Fruit fly (Drosophila melanogaster) whole organism, embryonic: ENCODE measurements around the gene dod.

Source experiments
- ATbp ChIP-seq: fragments of 200-800 bp; sonication (Bioruptor generic); optimal IDR thresholded peaks from 2 replicates; lab custom pipeline; 2017; ENCODE audit warnings: missing biosample characterization, mild to moderate bottlenecking, missing genetic modification characterization, missing genetic modification reagents
- Adf1 ChIP-seq: fragments of 200-800 bp; sonication (Bioruptor generic); IDR thresholded peaks from 2 replicates; pipeline ENCODE4 v1.3.6; 2022; ENCODE audit warnings: missing biosample characterization, missing genetic modification characterization
- Awh ChIP-seq: fragments of 200-800 bp; sonication (Bioruptor generic); IDR thresholded peaks from 2 replicates; pipeline ENCODE4, ENCODE4 v1.3.6; 2022; ENCODE audit warnings: missing biosample characterization, missing genetic modification characterization
- CG10543 ChIP-seq: fragments of 200-800 bp; sonication (Bioruptor generic); optimal IDR thresholded peaks from 3 replicates; lab custom pipeline; 2017; ENCODE audit warnings: missing biosample characterization, mild to moderate bottlenecking, missing genetic modification characterization, moderate library complexity
- CG11093 ChIP-seq: fragments of 200-800 bp; sonication (Bioruptor generic); IDR thresholded peaks from 3 replicates; pipeline ENCODE4 v1.3.6; 2022; ENCODE audit warnings: missing biosample characterization, missing genetic modification characterization
- CG12071 ChIP-seq: fragments of 200-800 bp; sonication (Bioruptor generic); optimal IDR thresholded peaks from 3 replicates; lab custom pipeline; 2018; ENCODE audit warnings: missing biosample characterization, mild to moderate bottlenecking, missing genetic modification characterization
- CG12942 ChIP-seq: fragments of 200-800 bp; sonication (Bioruptor generic); optimal IDR thresholded peaks from 3 replicates; lab custom pipeline; 2016; ENCODE audit warnings: missing biosample characterization, missing genetic modification characterization
- CG14860 ChIP-seq: fragments of 200-800 bp; sonication (Bioruptor generic); IDR thresholded peaks from 3 replicates; pipeline ENCODE4 v1.3.6; 2022; ENCODE audit warnings: missing biosample characterization, missing genetic modification characterization; ENCODE audit not compliant: partially characterized antibody
- CG15514 ChIP-seq: fragments of 200-800 bp; sonication (Bioruptor generic); optimal IDR thresholded peaks from 3 replicates; lab custom pipeline; 2017; ENCODE audit warnings: missing biosample characterization, missing genetic modification characterization, mild to moderate bottlenecking, moderate library complexity, missing genetic modification reagents
- CG1602 ChIP-seq: fragments of 200-800 bp; sonication (Bioruptor generic); optimal IDR thresholded peaks from 3 replicates; lab custom pipeline; 2016; ENCODE audit warnings: missing biosample characterization, missing genetic modification characterization
- CG17186 ChIP-seq: fragments of 200-800 bp; sonication (Bioruptor generic); optimal IDR thresholded peaks from 3 replicates; lab custom pipeline; 2017; ENCODE audit warnings: missing biosample characterization, missing genetic modification reagents, missing genetic modification characterization
- CG17361 ChIP-seq: fragments of 200-800 bp; sonication (Bioruptor generic); IDR thresholded peaks from 3 replicates; pipeline ENCODE4 v1.3.6; 2022; ENCODE audit warnings: missing biosample characterization, missing genetic modification characterization
- CG2129 ChIP-seq: fragments of 200-800 bp; sonication (Bioruptor generic); IDR thresholded peaks from 2 replicates; pipeline ENCODE4 v1.3.6; 2022; ENCODE audit warnings: missing biosample characterization, missing genetic modification characterization; ENCODE audit not compliant: partially characterized antibody
- CG2678 ChIP-seq: fragments of 200-800 bp; sonication (Bioruptor generic); optimal IDR thresholded peaks from 3 replicates; lab custom pipeline; 2019; ENCODE audit warnings: missing biosample characterization, mild to moderate bottlenecking, missing genetic modification characterization, moderate library complexity
- CG31441 ChIP-seq: fragments of 200-800 bp; sonication (Bioruptor generic); IDR thresholded peaks from 2 replicates; pipeline ENCODE4 v1.3.6; 2022; ENCODE audit warnings: missing biosample characterization, missing genetic modification characterization
- CG4854 ChIP-seq: fragments of 200-800 bp; sonication (Bioruptor generic); optimal IDR thresholded peaks from 2 replicates; lab custom pipeline; 2016; ENCODE audit warnings: missing biosample characterization, missing genetic modification characterization, inconsistent platforms
- CG5953 ChIP-seq: fragments of 200-800 bp; sonication (Bioruptor generic); IDR thresholded peaks from 2 replicates; pipeline ENCODE4 v1.3.6; 2022; ENCODE audit warnings: missing biosample characterization, missing genetic modification characterization
- CG6654 ChIP-seq: fragments of 200-800 bp; sonication (Bioruptor generic); optimal IDR thresholded peaks from 2 replicates; lab custom pipeline; 2017; ENCODE audit warnings: missing biosample characterization, mild to moderate bottlenecking, missing genetic modification characterization
- CG6791 ChIP-seq: fragments of 200-800 bp; sonication (Bioruptor generic); IDR thresholded peaks from 3 replicates; pipeline ENCODE4 v1.3.6; 2022; ENCODE audit warnings: missing biosample characterization, missing genetic modification characterization; ENCODE audit not compliant: partially characterized antibody
- CG6854 ChIP-seq: fragments of 200-800 bp; sonication (Bioruptor generic); optimal IDR thresholded peaks from 3 replicates; lab custom pipeline; 2017; ENCODE audit warnings: missing biosample characterization, mild to moderate bottlenecking, missing genetic modification characterization
- CG7556 ChIP-seq: fragments of 200-800 bp; sonication (Bioruptor generic); optimal IDR thresholded peaks from 2 replicates; lab custom pipeline; 2017; ENCODE audit warnings: missing biosample characterization, mild to moderate bottlenecking, missing genetic modification characterization
- CG7963 ChIP-seq: fragments of 200-800 bp; sonication (Bioruptor generic); IDR thresholded peaks from 3 replicates; pipeline ENCODE4 v1.3.6; 2022; ENCODE audit warnings: missing biosample characterization, missing genetic modification characterization; ENCODE audit not compliant: partially characterized antibody
- CG8478 ChIP-seq: fragments of >200 bp; optimal IDR thresholded peaks from 2 replicates; lab custom pipeline; 2018
- Dad ChIP-seq: fragments of 200-800 bp; sonication (Bioruptor generic); optimal IDR thresholded peaks from 3 replicates; lab custom pipeline; 2016; ENCODE audit warnings: missing biosample characterization, missing genetic modification characterization
- HLH4C ChIP-seq: fragments of 200-800 bp; sonication (Bioruptor generic); IDR thresholded peaks from 3 replicates; pipeline ENCODE4 v1.3.6; 2022; ENCODE audit warnings: missing biosample characterization, missing genetic modification characterization; ENCODE audit not compliant: partially characterized antibody
- Hmr ChIP-seq: fragments of 200-800 bp; sonication (Bioruptor generic); optimal IDR thresholded peaks from 3 replicates; lab custom pipeline; 2017; ENCODE audit warnings: mild to moderate bottlenecking, missing biosample characterization, missing genetic modification reagents, missing genetic modification characterization
- Mad ChIP-seq: fragments of 200-800 bp; sonication (Bioruptor generic); optimal IDR thresholded peaks from 2 replicates; lab custom pipeline; 2016; ENCODE audit warnings: missing biosample characterization, missing genetic modification characterization
- Max ChIP-seq: fragments of 200-800 bp; sonication (Bioruptor generic); optimal IDR thresholded peaks from 2 replicates; lab custom pipeline; 2016; ENCODE audit warnings: missing biosample characterization, mild to moderate bottlenecking, missing genetic modification characterization
- Mes4 ChIP-seq: fragments of 200-800 bp; sonication (Bioruptor generic); optimal IDR thresholded peaks from 2 replicates; lab custom pipeline; 2016; ENCODE audit warnings: missing biosample characterization, missing genetic modification characterization
- Ssrp ChIP-seq: fragments of 200-800 bp; sonication (Bioruptor generic); optimal IDR thresholded peaks from 2 replicates; lab custom pipeline; 2018; ENCODE audit warnings: missing biosample characterization, mild to moderate bottlenecking, missing genetic modification characterization, moderate library complexity
- ap ChIP-seq: fragments of 200-800 bp; sonication (Bioruptor generic); IDR thresholded peaks from 2 replicates; pipeline ENCODE4 v1.3.6; 2022; ENCODE audit warnings: missing biosample characterization, missing genetic modification characterization
- bowl ChIP-seq: fragments of 200-800 bp; sonication (Bioruptor generic); IDR thresholded peaks from 2 replicates; pipeline ENCODE4 v1.3.6; 2022; ENCODE audit warnings: missing biosample characterization, missing genetic modification characterization
- danr ChIP-seq: fragments of 200-800 bp; sonication (Bioruptor generic); IDR thresholded peaks from 2 replicates; pipeline ENCODE4 v1.3.6; 2022; ENCODE audit warnings: missing biosample characterization, missing genetic modification characterization
- eve ChIP-seq, 2 experiments: fragments of >200 bp; optimal IDR thresholded peaks; 2 replicates each; lab custom pipeline; 2017; ENCODE audit warnings: missing biosample characterization in 2 of 2, missing genetic modification characterization in 2 of 2
- fd96Cb ChIP-seq: fragments of 200-800 bp; sonication (Bioruptor generic); optimal IDR thresholded peaks from 2 replicates; lab custom pipeline; 2018; ENCODE audit warnings: missing biosample characterization, mild to moderate bottlenecking, missing genetic modification characterization, moderate library complexity
- gce ChIP-seq: fragments of 200-800 bp; sonication (Bioruptor generic); IDR thresholded peaks from 3 replicates; pipeline ENCODE4 v1.3.6; 2022; ENCODE audit warnings: missing biosample characterization, missing genetic modification characterization
- grn ChIP-seq: fragments of 200-800 bp; sonication (Bioruptor generic); optimal IDR thresholded peaks from 3 replicates; lab custom pipeline; 2017; ENCODE audit warnings: missing biosample characterization, missing genetic modification characterization
- ind ChIP-seq: fragments of 200-800 bp; sonication (Bioruptor generic); optimal IDR thresholded peaks from 3 replicates; lab custom pipeline; 2016; ENCODE audit warnings: missing biosample characterization, missing genetic modification characterization
- kay ChIP-seq: fragments of 200-800 bp; sonication (Bioruptor generic); optimal IDR thresholded peaks from 2 replicates; lab custom pipeline; 2016; ENCODE audit warnings: missing biosample characterization, missing genetic modification characterization
- otp ChIP-seq: fragments of 200-800 bp; sonication (Bioruptor generic); IDR thresholded peaks from 3 replicates; pipeline ENCODE4, ENCODE4 v1.3.6; 2022; ENCODE audit warnings: missing biosample characterization, missing genetic modification characterization
- repo ChIP-seq: fragments of 200-800 bp; sonication (Bioruptor generic); optimal IDR thresholded peaks from 2 replicates; lab custom pipeline; 2016; ENCODE audit warnings: missing biosample characterization, missing genetic modification characterization
- sd ChIP-seq: fragments of 200-800 bp; sonication (Bioruptor generic); optimal IDR thresholded peaks from 3 replicates; lab custom pipeline; 2018; ENCODE audit warnings: missing biosample characterization, mild to moderate bottlenecking, missing genetic modification characterization, moderate library complexity
- sim ChIP-seq: fragments of 200-800 bp; sonication (Bioruptor generic); IDR thresholded peaks from 2 replicates; pipeline ENCODE4 v1.3.6; 2022; ENCODE audit warnings: missing biosample characterization, missing genetic modification characterization
- sna ChIP-seq: fragments of 200-800 bp; sonication (Bioruptor generic); IDR thresholded peaks from 2 replicates; pipeline ENCODE4 v1.3.6; 2022; ENCODE audit warnings: missing biosample characterization, missing genetic modification characterization; ENCODE audit not compliant: partially characterized antibody
- sob ChIP-seq: fragments of 200-800 bp; sonication (Bioruptor generic); IDR thresholded peaks from 2 replicates; pipeline ENCODE4 v1.3.6; 2022; ENCODE audit warnings: missing biosample characterization, missing genetic modification characterization
- tio ChIP-seq: fragments of 200-800 bp; sonication (Bioruptor generic); optimal IDR thresholded peaks from 2 replicates; lab custom pipeline; 2017; ENCODE audit warnings: missing biosample characterization, missing genetic modification characterization, inconsistent platforms
- tna ChIP-seq: fragments of 200-800 bp; sonication (Bioruptor generic); IDR thresholded peaks from 2 replicates; pipeline ENCODE4 v1.3.6; 2022; ENCODE audit warnings: missing biosample characterization, missing genetic modification characterization; ENCODE audit not compliant: partially characterized antibody
- toy ChIP-seq: fragments of 200-800 bp; sonication (Bioruptor generic); IDR thresholded peaks from 2 replicates; pipeline ENCODE4 v1.3.6; 2022; ENCODE audit warnings: missing biosample characterization, missing genetic modification characterization
- vnd ChIP-seq: fragments of 200-800 bp; sonication (Bioruptor generic); IDR thresholded peaks from 3 replicates; pipeline ENCODE4 v1.3.6; 2022; ENCODE audit warnings: missing biosample characterization, missing genetic modification characterization; ENCODE audit not compliant: partially characterized antibody
- wek ChIP-seq: fragments of 200-800 bp; sonication (Bioruptor generic); optimal IDR thresholded peaks from 3 replicates; lab custom pipeline; 2018; ENCODE audit warnings: missing biosample characterization, mild to moderate bottlenecking, missing genetic modification characterization, moderate library complexity

The dod gene

DNA sequence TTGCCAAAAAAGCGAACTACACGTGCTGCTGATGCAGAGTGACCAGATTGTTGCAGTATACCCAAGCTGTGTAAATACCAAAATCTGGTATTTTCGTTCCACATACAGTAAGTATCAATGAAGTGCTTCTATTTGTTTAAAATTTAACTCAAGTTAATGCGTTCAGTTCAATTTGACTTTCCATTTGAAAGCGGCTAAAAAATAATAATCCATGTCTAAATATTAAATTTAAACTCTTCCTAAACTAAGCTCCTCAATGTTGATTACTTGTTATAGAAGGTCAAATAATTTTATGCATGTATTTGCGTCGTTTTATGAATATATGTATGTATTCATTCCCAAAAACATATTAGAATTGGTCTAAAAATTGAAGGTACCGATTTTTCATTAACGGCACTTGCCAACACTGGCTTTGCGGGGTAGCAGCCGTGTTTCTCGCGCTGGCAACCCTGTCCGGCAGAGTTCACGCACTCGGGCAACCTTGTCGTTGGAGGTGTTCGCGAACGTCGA is 4.7 kb downstream of the dod start, which contains the start of the genes peng and sol (continued):
- TF ChIP-seq eve (GFP tag; optimal IDR thresholded peaks at IDR 0.05; lab: Kevin White, UChicago) (no peak), otp (GFP tag; lab: Robert Waterston, UW) (no peak), tio (no peak), toy (GFP tag; lab: Robert Waterston, UW) (no peak), CG11093 (GFP tag; lab: Robert Waterston, UW) (no peak), gce (GFP tag; lab: Robert Waterston, UW) (no peak), CG10543 (GFP tag; lab: Kevin White, UChicago) (peak; percentile 38), kay (GFP tag; lab: Kevin White, UChicago) (peak; percentile 40), CG15514 (GFP tag; lab: Kevin White, UChicago) (peak; percentile 54), CG7556 (peak; percentile 65), ATbp (GFP tag; lab: Kevin White, UChicago) (no peak), CG31441 (peak; percentile 71; the same call in 1 of the 2 replicates), CG5953 (GFP tag; lab: Robert Waterston, UW) (no peak), danr (peak; percentile 45; the same call in 1 of the 2 replicates), Mes4 (GFP tag; lab: Kevin White, UChicago) (peak; percentile 36), wek (GFP tag; lab: Kevin White, UChicago) (no peak), sim (GFP tag; lab: Robert Waterston, UW) (no peak), CG17361 (GFP tag; lab: Robert Waterston, UW) (peak; percentile 84; the same call in 2 of the 3 replicates), CG7963 (GFP tag; lab: Robert Waterston, UW) (no peak), CG2678 (tag; lab: Kevin White, UChicago) (peak; percentile 76), Max (GFP tag; lab: Kevin White, UChicago) (peak; percentile 80), CG6654 (GFP tag; lab: Kevin White, UChicago) (no peak), CG6854 (GFP tag; lab: Kevin White, UChicago) (peak; percentile 38), Adf1 (peak; percentile 13; the same call in 1 of the 2 replicates), sd (no peak), ind (peak; percentile 76), sna (no peak), Hmr (GFP tag; lab: Kevin White, UChicago) (peak; percentile 82), CG6791 (GFP tag; lab: Robert Waterston, UW) (peak; percentile 73), CG12071 (no peak), CG4854 (GFP tag; lab: Kevin White, UChicago) (peak; percentile 29), vnd (GFP tag; lab: Robert Waterston, UW) (no peak), bowl (GFP tag; lab: Robert Waterston, UW) (no peak), HLH4C (GFP tag; lab: Robert Waterston, UW) (no peak), CG1602 (peak; percentile 77), grn (GFP tag; lab: Kevin White, UChicago) (no peak), repo (GFP tag; lab: Kevin White, UChicago) (no peak), Awh (GFP tag; lab: Robert Waterston, UW) (no peak), tna (GFP tag; lab: Robert Waterston, UW) (no peak), sob (GFP tag; lab: Robert Waterston, UW) (peak; percentile 72), CG8478 (lab: Kevin White, UChicago) (no peak), CG2129 (no peak), CG12942 (GFP tag; lab: Kevin White, UChicago) (peak; percentile 78), ap (GFP tag; lab: Robert Waterston, UW) (no peak), fd96Cb (tag; lab: Kevin White, UChicago) (peak; percentile 63), Dad (GFP tag; lab: Kevin White, UChicago) (peak; percentile 33), CG14860 (GFP tag; lab: Robert Waterston, UW) (no peak), Mad (GFP tag; lab: Kevin White, UChicago) (peak; percentile 76), Ssrp (tag; lab: Kevin White, UChicago) (peak; percentile 59), CG17186 (GFP tag; lab: Kevin White, UChicago) (peak; percentile 0)
